Fruit fly (Drosophila melanogaster) whole organism, embryonic: ENCODE results near the gene puc.
A peak's percentile ranks its signal among the peaks of the same experiment; 100 is the strongest.

Experiments used
- Asciz ChIP-seq: fragments of 200-800 bp; sonication (Bioruptor generic); optimal IDR thresholded peaks from 2 replicates; lab custom pipeline; 2017; ENCODE audit warnings: missing biosample characterization, mild to moderate bottlenecking, missing genetic modification characterization, missing genetic modification reagents
- Atf6 ChIP-seq: fragments of 200-800 bp; sonication (Bioruptor generic); IDR thresholded peaks from 2 replicates; pipeline ENCODE4 v1.3.6; 2022; ENCODE audit warnings: missing biosample characterization, missing genetic modification characterization
- CG10274 ChIP-seq: fragments of 200-800 bp; sonication (Bioruptor generic); optimal IDR thresholded peaks from 3 replicates; lab custom pipeline; 2017; ENCODE audit warnings: missing biosample characterization, mild to moderate bottlenecking, missing genetic modification characterization
- CG10543 ChIP-seq: fragments of 200-800 bp; sonication (Bioruptor generic); optimal IDR thresholded peaks from 3 replicates; lab custom pipeline; 2017; ENCODE audit warnings: missing biosample characterization, mild to moderate bottlenecking, missing genetic modification characterization, moderate library complexity
- CG10654 ChIP-seq: fragments of 200-800 bp; sonication (Bioruptor generic); optimal IDR thresholded peaks from 2 replicates; lab custom pipeline; 2016; ENCODE audit warnings: missing biosample characterization, missing genetic modification characterization
- CG12219 ChIP-seq: fragments of 200-800 bp; sonication (Bioruptor generic); optimal IDR thresholded peaks from 3 replicates; lab custom pipeline; 2018; ENCODE audit warnings: missing biosample characterization, mild to moderate bottlenecking, missing genetic modification characterization
- CG1233 ChIP-seq: fragments of 200-800 bp; sonication (Bioruptor generic); optimal IDR thresholded peaks from 4 replicates; lab custom pipeline; 2018; ENCODE audit warnings: missing biosample characterization, mild to moderate bottlenecking, missing genetic modification characterization
- CG12744 ChIP-seq: fragments of 200-800 bp; sonication (Bioruptor generic); optimal IDR thresholded peaks from 2 replicates; lab custom pipeline; 2016; ENCODE audit warnings: missing biosample characterization, missing genetic modification characterization
- CG12769 ChIP-seq: fragments of 200-800 bp; sonication (Bioruptor generic); optimal IDR thresholded peaks from 2 replicates; lab custom pipeline; 2019; ENCODE audit warnings: missing biosample characterization, mild to moderate bottlenecking, missing genetic modification characterization, moderate library complexity
- CG15073 ChIP-seq: fragments of 200-800 bp; sonication (Bioruptor generic); optimal IDR thresholded peaks from 2 replicates; lab custom pipeline; 2016; ENCODE audit warnings: missing biosample characterization, missing genetic modification characterization
- CG15696 ChIP-seq: fragments of 200-800 bp; sonication (Bioruptor generic); optimal IDR thresholded peaks from 2 replicates; lab custom pipeline; 2019; ENCODE audit warnings: missing biosample characterization, mild to moderate bottlenecking, missing genetic modification characterization, moderate library complexity
- CG16815 ChIP-seq: fragments of 200-800 bp; sonication (Bioruptor generic); optimal IDR thresholded peaks from 3 replicates; lab custom pipeline; 2017; ENCODE audit warnings: missing biosample characterization, mild to moderate bottlenecking, missing genetic modification characterization
- CG18476 ChIP-seq: fragments of 200-800 bp; sonication (Bioruptor generic); optimal IDR thresholded peaks from 2 replicates; lab custom pipeline; 2016; ENCODE audit warnings: missing biosample characterization, mild to moderate bottlenecking, missing genetic modification characterization
- CG18619 ChIP-seq: fragments of 200-800 bp; sonication (Bioruptor generic); optimal IDR thresholded peaks from 3 replicates; lab custom pipeline; 2017; ENCODE audit warnings: missing biosample characterization, mild to moderate bottlenecking, missing genetic modification characterization
- CG2120 ChIP-seq: fragments of 200-800 bp; sonication (Bioruptor generic); optimal IDR thresholded peaks from 3 replicates; lab custom pipeline; 2016; ENCODE audit warnings: missing biosample characterization, missing genetic modification characterization
- CG2875 ChIP-seq: fragments of 200-800 bp; sonication (Bioruptor generic); optimal IDR thresholded peaks from 2 replicates; lab custom pipeline; 2017; ENCODE audit warnings: missing biosample characterization, mild to moderate bottlenecking, missing genetic modification characterization, missing genetic modification reagents
- CG30403 ChIP-seq: fragments of 200-800 bp; sonication (Bioruptor generic); optimal IDR thresholded peaks from 3 replicates; lab custom pipeline; 2016; ENCODE audit warnings: missing biosample characterization, missing genetic modification characterization
- CG4328 ChIP-seq: fragments of 200-800 bp; sonication (Bioruptor generic); optimal IDR thresholded peaks from 3 replicates; lab custom pipeline; 2017; ENCODE audit warnings: missing biosample characterization, missing genetic modification reagents, missing genetic modification characterization
- CG4820 ChIP-seq: fragments of 200-800 bp; sonication (Bioruptor generic); optimal IDR thresholded peaks from 3 replicates; lab custom pipeline; 2016; ENCODE audit warnings: missing biosample characterization, missing genetic modification characterization
- CG5180 ChIP-seq: fragments of 200-800 bp; sonication (Bioruptor generic); optimal IDR thresholded peaks from 3 replicates; lab custom pipeline; 2017; ENCODE audit warnings: missing biosample characterization, missing genetic modification characterization, mild to moderate bottlenecking, moderate library complexity, missing genetic modification reagents
- CG5245 ChIP-seq: fragments of 200-800 bp; sonication (Bioruptor generic); optimal IDR thresholded peaks from 3 replicates; lab custom pipeline; 2016; ENCODE audit warnings: missing biosample characterization, missing genetic modification characterization
- CG6254 ChIP-seq: fragments of 200-800 bp; sonication (Bioruptor generic); optimal IDR thresholded peaks from 3 replicates; lab custom pipeline; 2017; ENCODE audit warnings: mild to moderate bottlenecking, missing biosample characterization, missing genetic modification reagents, missing genetic modification characterization
- CG6765 ChIP-seq: fragments of 200-800 bp; sonication (Bioruptor generic); optimal IDR thresholded peaks from 3 replicates; lab custom pipeline; 2017; ENCODE audit warnings: missing biosample characterization, mild to moderate bottlenecking, missing genetic modification characterization
- CG6813 ChIP-seq: fragments of 200-800 bp; sonication (Bioruptor generic); optimal IDR thresholded peaks from 2 replicates; lab custom pipeline; 2017; ENCODE audit warnings: missing biosample characterization, missing genetic modification characterization, mild to moderate bottlenecking, moderate library complexity, missing genetic modification reagents
- CG7928 ChIP-seq: fragments of 200-800 bp; sonication (Bioruptor generic); optimal IDR thresholded peaks from 2 replicates; lab custom pipeline; 2017; ENCODE audit warnings: missing biosample characterization, mild to moderate bottlenecking, missing genetic modification characterization
- CG7987 ChIP-seq: fragments of 200-800 bp; sonication (Bioruptor generic); optimal IDR thresholded peaks from 2 replicates; lab custom pipeline; 2018; ENCODE audit warnings: missing biosample characterization, mild to moderate bottlenecking, missing genetic modification characterization, moderate library complexity
- Dll ChIP-seq: fragments of 200-800 bp; sonication (Bioruptor generic); IDR thresholded peaks from 4 replicates; pipeline ENCODE4 v1.3.6; 2022; ENCODE audit warnings: missing biosample characterization, missing genetic modification characterization; ENCODE audit not compliant: partially characterized antibody
- HLH3B ChIP-seq: fragments of 200-800 bp; sonication (Bioruptor generic); IDR thresholded peaks from 2 replicates; pipeline ENCODE4 v1.3.6; 2022; ENCODE audit warnings: missing biosample characterization, missing genetic modification characterization
- HmgZ ChIP-seq: fragments of 200-800 bp; sonication (Bioruptor generic); optimal IDR thresholded peaks from 2 replicates; lab custom pipeline; 2018; ENCODE audit warnings: missing biosample characterization, mild to moderate bottlenecking, missing genetic modification characterization
- Hr39 ChIP-seq: fragments of >200 bp; optimal IDR thresholded peaks from 2 replicates; lab custom pipeline; 2017
- MBD-R2 ChIP-seq: fragments of 200-800 bp; sonication (Bioruptor generic); IDR thresholded peaks from 2 replicates; pipeline ENCODE4 v1.3.6; 2022; ENCODE audit warnings: missing biosample characterization, missing genetic modification characterization
- Max ChIP-seq: fragments of 200-800 bp; sonication (Bioruptor generic); optimal IDR thresholded peaks from 2 replicates; lab custom pipeline; 2016; ENCODE audit warnings: missing biosample characterization, mild to moderate bottlenecking, missing genetic modification characterization
- Sry-δ ChIP-seq: fragments of 200-800 bp; sonication (Bioruptor generic); optimal IDR thresholded peaks from 2 replicates; lab custom pipeline; 2016; ENCODE audit warnings: missing biosample characterization, missing genetic modification characterization
- Taf1 ChIP-seq: fragments of 200-800 bp; sonication (Bioruptor generic); IDR thresholded peaks from 2 replicates; pipeline ENCODE4 v1.3.6; 2022; ENCODE audit warnings: missing biosample characterization, missing genetic modification characterization
- amos ChIP-seq: fragments of 200-800 bp; sonication (Bioruptor generic); IDR thresholded peaks from 2 replicates; pipeline ENCODE4 v1.3.6; 2022; ENCODE audit warnings: missing biosample characterization, missing genetic modification characterization; ENCODE audit not compliant: partially characterized antibody
- ato ChIP-seq: fragments of 200-800 bp; sonication (Bioruptor generic); IDR thresholded peaks from 2 replicates; pipeline ENCODE4 v1.3.6; 2022; ENCODE audit warnings: missing biosample characterization, missing genetic modification characterization; ENCODE audit not compliant: partially characterized antibody
- bowl ChIP-seq: fragments of 200-800 bp; sonication (Bioruptor generic); IDR thresholded peaks from 2 replicates; pipeline ENCODE4 v1.3.6; 2022; ENCODE audit warnings: missing biosample characterization, missing genetic modification characterization
- br ChIP-seq: fragments of >200 bp; optimal IDR thresholded peaks from 2 replicates; lab custom pipeline; 2017
- bsh ChIP-seq, 2 experiments: fragments of 200-800 bp; sonication (Bioruptor generic); optimal IDR thresholded peaks; 2 replicates each; lab custom pipeline; 2017 to 2018; ENCODE audit warnings: mild to moderate bottlenecking in 2 of 2, missing biosample characterization in 2 of 2, missing genetic modification characterization in 2 of 2, moderate library complexity in 1 of 2
- da ChIP-seq: fragments of 200-800 bp; sonication (Bioruptor generic); optimal IDR thresholded peaks from 2 replicates; lab custom pipeline; 2016; ENCODE audit warnings: missing biosample characterization, missing genetic modification characterization
- fd3F ChIP-seq: fragments of 200-800 bp; sonication (Bioruptor generic); optimal IDR thresholded peaks from 2 replicates; lab custom pipeline; 2018; ENCODE audit warnings: missing biosample characterization, mild to moderate bottlenecking, missing genetic modification characterization, moderate library complexity
- gem ChIP-seq: fragments of 200-800 bp; sonication (Bioruptor generic); optimal IDR thresholded peaks from 2 replicates; lab custom pipeline; 2019; ENCODE audit warnings: missing biosample characterization, mild to moderate bottlenecking, missing genetic modification characterization, moderate library complexity
- hbn ChIP-seq: fragments of 200-800 bp; sonication (Bioruptor generic); IDR thresholded peaks from 2 replicates; pipeline ENCODE4 v1.3.6; 2022; ENCODE audit warnings: missing biosample characterization, missing genetic modification characterization; ENCODE audit not compliant: partially characterized antibody
- jigr1 ChIP-seq: fragments of 200-800 bp; sonication (Bioruptor generic); IDR thresholded peaks from 3 replicates; pipeline ENCODE4 v1.3.6; 2022; ENCODE audit warnings: missing biosample characterization, missing genetic modification characterization
- knrl ChIP-seq: fragments of 200-800 bp; sonication (Bioruptor generic); IDR thresholded peaks from 3 replicates; pipeline ENCODE4 v1.3.6; 2022; ENCODE audit warnings: missing biosample characterization, missing genetic modification characterization; ENCODE audit not compliant: partially characterized antibody
- otp ChIP-seq: fragments of 200-800 bp; sonication (Bioruptor generic); IDR thresholded peaks from 3 replicates; pipeline ENCODE4, ENCODE4 v1.3.6; 2022; ENCODE audit warnings: missing biosample characterization, missing genetic modification characterization
- pho ChIP-seq: fragments of 200-800 bp; sonication (Bioruptor generic); optimal IDR thresholded peaks from 2 replicates; lab custom pipeline; 2016; ENCODE audit warnings: missing biosample characterization, missing genetic modification characterization
- pnt ChIP-seq: fragments of 200-800 bp; sonication (Bioruptor generic); optimal IDR thresholded peaks from 3 replicates; lab custom pipeline; 2016; ENCODE audit warnings: missing biosample characterization, missing genetic modification characterization
- scrt ChIP-seq: fragments of 200-800 bp; sonication (Bioruptor generic); optimal IDR thresholded peaks from 2 replicates; lab custom pipeline; 2018; ENCODE audit warnings: missing biosample characterization, mild to moderate bottlenecking, missing genetic modification characterization, moderate library complexity
- slbo ChIP-seq: fragments of 200-800 bp; sonication (Bioruptor generic); IDR thresholded peaks from 2 replicates; pipeline ENCODE4 v1.3.6; 2022; ENCODE audit warnings: missing biosample characterization, missing genetic modification characterization
- so ChIP-seq: fragments of 200-800 bp; sonication (Bioruptor generic); IDR thresholded peaks from 3 replicates; pipeline ENCODE4 v1.3.6; 2022; ENCODE audit warnings: missing biosample characterization, missing genetic modification characterization

The puc gene

dm6 chr3R:8115205-8115604 is 10.1 kb downstream of the puc start:
- TF ChIP-seq CG10274 (GFP tag; lab: Kevin White, UChicago) (no peak), scrt (peak; percentile 25), CG10543 (GFP tag; lab: Kevin White, UChicago) (peak; percentile 87), fd3F (peak; percentile 57), Sry-δ (GFP tag; lab: Kevin White, UChicago) (no peak), da (no peak), knrl (GFP tag; lab: Robert Waterston, UW) (no peak), CG30403 (no peak), Taf1 (GFP tag; lab: Robert Waterston, UW) (no peak), CG1233 (GFP tag; lab: Kevin White, UChicago) (peak; percentile 31), CG16815 (GFP tag; lab: Kevin White, UChicago) (no peak), Max (GFP tag; lab: Kevin White, UChicago) (no peak), bsh (GFP tag; optimal IDR thresholded peaks at IDR 0.05; lab: Kevin White, UChicago) (peak in 1 of 2 experiments; percentile 11), CG12744 (GFP tag; lab: Kevin White, UChicago) (peak; percentile 33), CG10654 (GFP tag; lab: Kevin White, UChicago) (no peak), Asciz (GFP tag; lab: Kevin White, UChicago) (peak; percentile 23), br (lab: Kevin White, UChicago) (no peak), CG5245 (GFP tag; lab: Kevin White, UChicago) (no peak), MBD-R2 (GFP tag; lab: Robert Waterston, UW) (no peak), bowl (no peak), amos (no peak), CG12769 (tag; lab: Kevin White, UChicago) (peak; percentile 66), CG4328 (GFP tag; lab: Kevin White, UChicago) (peak; percentile 26), so (GFP tag; lab: Robert Waterston, UW) (0 out of 3 replicates have a peak, but pooled peaks have one; percentile 43), CG12219 (GFP tag; lab: Kevin White, UChicago) (peak; percentile 7), CG6765 (GFP tag; lab: Kevin White, UChicago) (peak; percentile 80), CG18619 (peak; percentile 46), slbo (GFP tag; lab: Robert Waterston, UW) (no peak), HLH3B (GFP tag; lab: Robert Waterston, UW) (no peak), ato (GFP tag; lab: Robert Waterston, UW) (no peak), otp (no peak), pnt (GFP tag; lab: Kevin White, UChicago) (no peak), CG7928 (GFP tag; lab: Kevin White, UChicago) (peak; percentile 29), CG6813 (GFP tag; lab: Kevin White, UChicago) (peak; percentile 52), HmgZ (tag; lab: Kevin White, UChicago) (peak; percentile 56), CG5180 (peak; percentile 21), CG7987 (GFP tag; lab: Kevin White, UChicago) (peak; percentile 61), CG2875 (GFP tag; lab: Kevin White, UChicago) (no peak), jigr1 (GFP tag; lab: Robert Waterston, UW) (no peak), CG2120 (GFP tag; lab: Kevin White, UChicago) (peak; percentile 36), CG15073 (GFP tag; lab: Kevin White, UChicago) (no peak), pho (GFP tag; lab: Kevin White, UChicago) (peak; percentile 22), Dll (GFP tag; lab: Robert Waterston, UW) (no peak), gem (tag; lab: Kevin White, UChicago) (peak; percentile 9), CG18476 (GFP tag; lab: Kevin White, UChicago) (peak; percentile 7), CG4820 (GFP tag; lab: Kevin White, UChicago) (no peak), CG15696 (tag; lab: Kevin White, UChicago) (peak; percentile 7), CG6254 (no peak), hbn (no peak), Atf6 (GFP tag; lab: Robert Waterston, UW) (peak; percentile 56; the same call in 1 of the 2 replicates), Hr39 (lab: Kevin White, UChicago) (no peak)
